Worm (Caenorhabditis elegans): ENCODE data around the gene fbxc-34.

Gene fbxc-34

DNA sequence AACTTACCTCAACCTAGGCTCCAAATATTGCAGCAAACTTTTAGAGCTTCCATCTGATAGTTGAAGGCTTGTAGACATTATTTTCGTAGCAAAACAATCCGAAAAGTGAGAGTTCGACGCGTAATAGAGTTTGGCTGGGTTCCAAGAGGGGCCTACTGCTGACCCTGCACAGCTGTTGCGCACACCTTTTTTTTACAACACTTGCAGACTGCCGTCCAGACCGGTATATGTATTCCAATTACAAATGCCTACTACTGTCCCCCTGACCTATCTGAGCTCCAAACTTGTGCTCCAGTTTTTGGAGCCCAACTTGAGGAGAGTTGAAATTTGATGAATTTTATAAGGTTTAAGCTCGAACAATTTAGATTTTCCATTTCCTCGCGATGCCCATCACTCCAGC lies 21.4 kb upstream of the fbxc-34 start, which contains the start of the genes fbxc-24 and fbxc-27:
TSS of gene fbxc-24 (minus strand) at position 101 of the 400 bp plus-strand sequence.
TSS of gene fbxc-27 (plus strand) at position 216 of the 400 bp plus-strand sequence.
- TF ChIP-seq mml-1 (tag; optimal IDR thresholded peaks at IDR 0.05) (no peak), ztf-4 (tag; optimal IDR thresholded peaks at IDR 0.05) (no peak), nhr-23 (tag; optimal IDR thresholded peaks at IDR 0.05) (no peak), ama-1 (optimal IDR thresholded peaks at IDR 0.05) (no peak), nhr-76 (tag; optimal IDR thresholded peaks at IDR 0.05) (no peak), ceh-82 (tag; optimal IDR thresholded peaks at IDR 0.05) (no peak), elt-3 (tag; optimal IDR thresholded peaks at IDR 0.05) (no peak), lsy-12 (tag; optimal IDR thresholded peaks at IDR 0.05) (no peak), jun-1 (tag; optimal IDR thresholded peaks at IDR 0.05) (no peak), skn-1 (tag; optimal IDR thresholded peaks at IDR 0.05) (no peak), pqm-1 (tag; optimal IDR thresholded peaks at IDR 0.05) (no peak), egl-27 (tag; optimal IDR thresholded peaks at IDR 0.05) (no peak), daf-12 (tag; optimal IDR thresholded peaks at IDR 0.05) (no peak), ceh-9 (tag; optimal IDR thresholded peaks at IDR 0.05) (no peak)

DNA sequence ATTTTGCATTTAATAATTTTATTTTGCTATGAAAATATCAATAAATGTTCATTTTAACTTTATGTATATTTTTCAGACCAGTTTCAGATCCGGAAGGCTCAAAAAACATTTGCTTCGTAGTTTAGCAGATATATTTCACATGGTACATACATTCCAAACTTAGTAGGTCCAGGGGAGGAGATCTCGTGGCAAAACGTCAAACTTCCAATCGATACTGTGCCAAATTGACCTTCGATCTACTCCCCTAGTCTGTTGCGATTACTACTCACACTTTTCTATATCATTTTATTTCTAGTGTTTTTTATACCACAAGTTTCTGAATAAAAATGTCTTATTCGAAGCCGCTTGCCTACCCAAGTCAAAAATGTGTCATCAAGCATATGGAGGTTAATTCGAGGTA lies 19.3 kb upstream of the fbxc-34 start, which contains the start of gene fbxc-31:
TSS of gene fbxc-31 (plus strand) at position 301 of the 400 bp plus-strand sequence.
- TF ChIP-seq ceh-16 (tag; optimal IDR thresholded peaks at IDR 0.05) (no peak), tbx-2 (tag; optimal IDR thresholded peaks at IDR 0.05) (no peak), pqm-1 (tag; optimal IDR thresholded peaks at IDR 0.05) (no peak), sea-2 (GFP tag; optimal IDR thresholded peaks at IDR 0.05) (no peak), pha-4 (tag; optimal IDR thresholded peaks at IDR 0.05) (no peak), ama-1 (optimal IDR thresholded peaks at IDR 0.05) (no peak), hmg-11 (tag; optimal IDR thresholded peaks at IDR 0.05) (no peak), nhr-76 (tag; optimal IDR thresholded peaks at IDR 0.05) (no peak), skn-1 (tag; optimal IDR thresholded peaks at IDR 0.05) (no peak), ceh-82 (tag; optimal IDR thresholded peaks at IDR 0.05) (no peak), lin-15B (tag; optimal IDR thresholded peaks at IDR 0.05) (no peak), nhr-43 (tag; optimal IDR thresholded peaks at IDR 0.05; ENCODE audit: poor library complexity, severe bottlenecking) (no peak), nhr-28 (tag; optimal IDR thresholded peaks at IDR 0.05) (no peak), daf-12 (tag; optimal IDR thresholded peaks at IDR 0.05) (no peak), ceh-9 (tag; optimal IDR thresholded peaks at IDR 0.05) (no peak), nhr-237 (tag; optimal IDR thresholded peaks at IDR 0.05) (no peak)

DNA sequence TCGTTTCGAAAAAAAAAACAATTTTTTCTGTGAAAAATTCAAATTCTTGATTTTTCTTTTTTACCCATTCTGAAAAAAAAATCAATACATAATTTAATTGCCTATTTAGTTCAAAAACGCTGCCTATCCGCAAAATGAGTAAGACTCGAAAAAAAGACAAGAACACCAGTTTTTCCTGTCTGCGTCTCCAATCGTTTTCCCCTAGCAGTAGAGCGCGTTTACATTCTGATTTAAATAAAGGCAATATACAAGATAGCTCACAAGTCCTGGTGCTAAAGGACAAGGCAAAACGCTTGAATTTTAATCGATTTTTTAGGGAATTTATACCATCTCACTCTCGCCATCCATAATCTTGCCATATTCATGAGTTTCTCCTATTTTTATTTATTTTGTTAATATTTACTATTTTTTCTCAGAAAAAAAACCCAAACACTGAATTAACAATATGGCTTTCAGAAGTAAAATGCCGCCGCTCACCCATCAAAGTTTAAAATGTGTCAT lies 17.7 kb upstream of the fbxc-34 start, which contains the start of gene fbxc-33:
TSS of gene fbxc-33 (plus strand) at position 451 of the 501 bp plus-strand sequence.
- TF ChIP-seq nhr-76 (tag; optimal IDR thresholded peaks at IDR 0.05) (no peak), elt-2 (tag; optimal IDR thresholded peaks at IDR 0.05) (peak; percentile 41), lin-15B (tag; optimal IDR thresholded peaks at IDR 0.05) (peak; percentile 65), skn-1 (tag; optimal IDR thresholded peaks at IDR 0.05) (no peak), snpc-4 (tag; optimal IDR thresholded peaks at IDR 0.05) (peak; percentile 36)

DNA sequence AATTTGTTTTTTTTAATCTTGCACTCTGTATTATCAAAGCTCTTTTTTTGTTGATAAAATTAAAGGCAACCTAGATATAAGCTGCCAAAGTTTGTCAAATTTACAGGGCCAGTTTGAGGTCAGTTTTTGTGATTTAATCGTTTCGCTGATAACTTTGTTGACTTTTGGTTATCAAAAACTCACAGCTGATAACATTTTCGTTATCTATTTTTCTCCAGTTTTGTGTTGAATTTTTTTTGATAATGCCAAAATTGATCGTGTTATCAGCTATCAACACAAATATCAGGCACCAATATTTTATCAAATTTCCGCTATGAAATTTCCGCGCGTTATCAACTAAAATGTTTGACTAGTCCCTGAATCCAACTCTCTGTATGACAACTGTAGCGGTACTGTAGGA lies 15.8 kb upstream of the fbxc-34 start:
- TF ChIP-seq jun-1 (tag; optimal IDR thresholded peaks at IDR 0.05): peak; percentile 98
- peak; percentile 95 for TF ChIP-seq pha-4 (tag; optimal IDR thresholded peaks at IDR 0.05)
- TF ChIP-seq daf-12 (tag; optimal IDR thresholded peaks at IDR 0.05): no peak
- TF ChIP-seq zag-1 (tag; optimal IDR thresholded peaks at IDR 0.05): no peak
- TF ChIP-seq ZK546.5 (tag; optimal IDR thresholded peaks at IDR 0.05): no peak
- peak; percentile 99 for TF ChIP-seq pqm-1 (tag; optimal IDR thresholded peaks at IDR 0.05)
- TF ChIP-seq fos-1 (tag; optimal IDR thresholded peaks at IDR 0.05): peak; percentile 49
- no peak for TF ChIP-seq snpc-4 (tag; optimal IDR thresholded peaks at IDR 0.05)
- no peak for TF ChIP-seq nhr-25 (tag; optimal IDR thresholded peaks at IDR 0.05)
- peak; percentile 73 for TF ChIP-seq egl-27 (tag; optimal IDR thresholded peaks at IDR 0.05)
- TF ChIP-seq elt-2 (tag; optimal IDR thresholded peaks at IDR 0.05): peak; percentile 100

DNA sequence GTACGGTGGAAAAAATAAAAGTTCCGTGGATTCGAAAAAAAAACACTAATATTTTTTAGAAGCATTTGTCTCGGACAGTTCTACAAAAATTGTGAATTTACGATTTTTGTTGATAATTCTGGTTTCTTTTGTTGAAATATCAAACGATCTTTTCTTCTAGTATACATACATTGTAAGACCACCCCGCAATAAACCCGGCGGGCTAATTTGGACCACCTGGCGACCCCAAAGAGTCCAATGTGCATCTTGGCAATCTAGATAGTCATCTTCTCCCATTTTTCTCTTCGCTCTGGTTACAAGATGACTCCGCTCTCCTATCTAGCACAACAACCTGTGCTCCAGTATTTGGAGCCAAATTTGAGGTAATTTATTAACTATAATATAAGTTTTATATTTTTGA lies 15.2 kb upstream of the fbxc-34 start, which contains the start of gene fbxc-29:
TSS of gene fbxc-29 (plus strand) at position 301 of the 400 bp plus-strand sequence.
- TF ChIP-seq nhr-76 (tag; optimal IDR thresholded peaks at IDR 0.05) (no peak), nhr-11 (tag; optimal IDR thresholded peaks at IDR 0.05) (no peak), elt-2 (tag; optimal IDR thresholded peaks at IDR 0.05) (no peak), pha-4 (tag; optimal IDR thresholded peaks at IDR 0.05) (no peak), unc-62 (GFP tag; optimal IDR thresholded peaks at IDR 0.05) (no peak), nhr-28 (tag; optimal IDR thresholded peaks at IDR 0.05) (no peak), fos-1 (tag; optimal IDR thresholded peaks at IDR 0.05) (no peak), lsy-12 (tag; optimal IDR thresholded peaks at IDR 0.05) (no peak), tbx-2 (tag; optimal IDR thresholded peaks at IDR 0.05) (no peak), pqm-1 (tag; optimal IDR thresholded peaks at IDR 0.05) (no peak), ztf-4 (tag; optimal IDR thresholded peaks at IDR 0.05) (no peak), mml-1 (tag; optimal IDR thresholded peaks at IDR 0.05) (no peak), mdl-1 (tag; optimal IDR thresholded peaks at IDR 0.05) (no peak), ama-1 (optimal IDR thresholded peaks at IDR 0.05) (no peak)
